Fruit fly (Drosophila melanogaster): Measurements from ENCODE around the gene CG8891.

Gene CG8891

dm6 chr2L:5006323-5006722 lies 27.1 kb upstream of the CG8891 start:
- TF ChIP-seq psq (GFP tag; optimal IDR thresholded peaks at IDR 0.05) (no peak), OdsH (GFP tag; optimal IDR thresholded peaks at IDR 0.05) (no peak), GATAd (GFP tag; optimal IDR thresholded peaks at IDR 0.05) (no peak), CG9705 (GFP tag; optimal IDR thresholded peaks at IDR 0.05) (no peak), Rel (GFP tag; optimal IDR thresholded peaks at IDR 0.05) (no peak), Rel (tag; optimal IDR thresholded peaks at IDR 0.05) (no peak), Hr78 (GFP tag; optimal IDR thresholded peaks at IDR 0.05) (no peak), Jra (GFP tag; optimal IDR thresholded peaks at IDR 0.05) (no peak), fru (GFP tag; optimal IDR thresholded peaks at IDR 0.05) (no peak), Sp1 (GFP tag; optimal IDR thresholded peaks at IDR 0.05) (no peak), Myc (optimal IDR thresholded peaks at IDR 0.05) (no peak), HLH106 (tag; optimal IDR thresholded peaks at IDR 0.05) (no peak), CrebA (GFP tag; optimal IDR thresholded peaks at IDR 0.05; ENCODE audit: borderline replicate concordance) (no peak), N (GFP tag; optimal IDR thresholded peaks at IDR 0.05) (no peak), usp (GFP tag; optimal IDR thresholded peaks at IDR 0.05) (no peak), br (GFP tag; optimal IDR thresholded peaks at IDR 0.05) (no peak), Abd-B (GFP tag; optimal IDR thresholded peaks at IDR 0.05) (no peak), sage (GFP tag; optimal IDR thresholded peaks at IDR 0.05) (no peak), rgr (GFP tag; optimal IDR thresholded peaks at IDR 0.05) (no peak), Mio (GFP tag; optimal IDR thresholded peaks at IDR 0.05) (no peak), Hnf4 (GFP tag; optimal IDR thresholded peaks at IDR 0.05) (no peak)

DNA sequence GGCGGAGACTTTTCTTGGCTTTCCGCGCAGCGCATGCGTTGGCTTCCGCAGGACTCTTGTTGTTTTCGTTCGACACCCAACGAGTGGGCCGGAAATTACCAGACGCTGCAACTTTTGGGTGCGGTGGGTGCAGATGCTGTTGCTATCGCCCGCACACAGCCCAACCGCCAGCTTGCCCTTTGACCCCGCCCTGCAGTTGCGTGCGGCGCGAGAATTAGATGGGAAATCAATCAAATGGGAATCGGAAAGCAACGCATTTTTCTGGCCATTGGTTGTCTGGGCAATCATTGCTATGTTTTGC lies 26.2 kb upstream of the CG8891 start:
- TF ChIP-seq pan (optimal IDR thresholded peaks at IDR 0.05) (no peak), CrebA (GFP tag; optimal IDR thresholded peaks at IDR 0.05; ENCODE audit: borderline replicate concordance) (no peak), sage (GFP tag; optimal IDR thresholded peaks at IDR 0.05) (no peak), Dif (GFP tag; optimal IDR thresholded peaks at IDR 0.05; ENCODE audit: partially characterized antibody) (peak; percentile 21), sv (GFP tag; optimal IDR thresholded peaks at IDR 0.05) (no peak), OdsH (GFP tag; optimal IDR thresholded peaks at IDR 0.05) (no peak)

DNA sequence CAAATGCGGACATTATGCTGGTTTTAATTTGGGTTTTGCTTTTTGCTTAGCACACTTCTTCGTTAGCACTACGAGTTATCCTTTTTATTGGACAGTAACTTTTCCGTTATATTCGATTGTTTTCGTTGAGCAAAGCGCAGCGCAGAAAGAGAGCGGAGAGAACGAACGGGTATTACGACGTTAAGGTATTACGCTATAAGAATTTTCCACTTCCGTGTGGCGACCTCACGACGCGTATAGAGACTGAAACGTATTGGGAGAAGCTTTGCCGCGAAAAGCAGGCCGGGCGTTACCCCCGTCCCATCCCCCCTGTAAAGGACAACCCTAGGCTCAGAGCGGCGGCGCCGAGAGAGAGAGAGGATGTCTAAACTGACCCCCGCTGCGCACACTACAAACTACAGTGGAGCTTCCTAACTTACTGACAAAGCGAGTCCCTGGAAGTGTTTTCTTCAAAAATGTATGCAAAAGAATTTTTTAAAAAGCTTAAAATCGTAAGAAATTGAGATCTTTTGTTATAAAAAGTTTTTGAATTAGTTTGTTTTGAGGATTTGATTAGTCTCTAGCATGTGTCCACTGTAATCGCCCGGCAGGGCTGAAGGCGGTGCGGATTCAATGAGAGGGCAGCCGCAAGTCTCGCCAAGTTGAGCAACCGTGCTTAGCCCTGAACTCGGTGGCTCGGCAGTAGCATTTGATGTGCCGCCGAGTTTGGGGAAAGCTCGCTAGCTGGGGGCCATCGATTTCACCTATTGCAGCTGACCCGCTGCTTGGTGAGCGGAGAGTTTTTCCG lies 25.7 kb upstream of the CG8891 start:
- TF ChIP-seq fru (GFP tag; optimal IDR thresholded peaks at IDR 0.05) (peak; percentile 92), jim (GFP tag; optimal IDR thresholded peaks at IDR 0.05) (no peak), pan (optimal IDR thresholded peaks at IDR 0.05) (no peak), Mio (GFP tag; optimal IDR thresholded peaks at IDR 0.05) (peak; percentile 58), sv (GFP tag; optimal IDR thresholded peaks at IDR 0.05) (peak; percentile 92), GATAd (GFP tag; optimal IDR thresholded peaks at IDR 0.05) (peak; percentile 5), CG32264 (GFP tag; optimal IDR thresholded peaks at IDR 0.05) (peak; percentile 83), Hnf4 (GFP tag; optimal IDR thresholded peaks at IDR 0.05) (peak; percentile 92), Rel (GFP tag; optimal IDR thresholded peaks at IDR 0.05) (peak; percentile 57), Rel (tag; optimal IDR thresholded peaks at IDR 0.05) (peak; percentile 61), OdsH (GFP tag; optimal IDR thresholded peaks at IDR 0.05) (peak; percentile 91), dmrt93B (GFP tag; optimal IDR thresholded peaks at IDR 0.05) (peak; percentile 72), h (GFP tag; optimal IDR thresholded peaks at IDR 0.05) (peak; percentile 93), CrebA (GFP tag; optimal IDR thresholded peaks at IDR 0.05; ENCODE audit: borderline replicate concordance) (no peak), N (GFP tag; optimal IDR thresholded peaks at IDR 0.05) (no peak), HLH106 (tag; optimal IDR thresholded peaks at IDR 0.05) (peak; percentile 89), ey (GFP tag; optimal IDR thresholded peaks at IDR 0.05) (peak; percentile 93), Myc (optimal IDR thresholded peaks at IDR 0.05) (no peak), woc (GFP tag; optimal IDR thresholded peaks at IDR 0.05) (peak; percentile 87), CG9705 (GFP tag; optimal IDR thresholded peaks at IDR 0.05) (peak; percentile 64), usp (GFP tag; optimal IDR thresholded peaks at IDR 0.05) (no peak), sage (GFP tag; optimal IDR thresholded peaks at IDR 0.05) (peak; percentile 53), Sp1 (GFP tag; optimal IDR thresholded peaks at IDR 0.05) (peak; percentile 86), Jra (GFP tag; optimal IDR thresholded peaks at IDR 0.05) (peak; percentile 75), foxo (GFP tag; optimal IDR thresholded peaks at IDR 0.05) (peak; percentile 59 to 95), psq (GFP tag; optimal IDR thresholded peaks at IDR 0.05) (peak; percentile 83), Hr83 (GFP tag; optimal IDR thresholded peaks at IDR 0.05; ENCODE audit: poor library complexity, severe bottlenecking) (no peak), br (GFP tag; optimal IDR thresholded peaks at IDR 0.05) (peak; percentile 93), lola (GFP tag; optimal IDR thresholded peaks at IDR 0.05) (no peak), brk (GFP tag; optimal IDR thresholded peaks at IDR 0.05) (peak; percentile 77), rgr (GFP tag; optimal IDR thresholded peaks at IDR 0.05) (peak; percentile 92)
